Worm (Caenorhabditis elegans): ENCODE results near the gene C31A11.13.

DNA sequence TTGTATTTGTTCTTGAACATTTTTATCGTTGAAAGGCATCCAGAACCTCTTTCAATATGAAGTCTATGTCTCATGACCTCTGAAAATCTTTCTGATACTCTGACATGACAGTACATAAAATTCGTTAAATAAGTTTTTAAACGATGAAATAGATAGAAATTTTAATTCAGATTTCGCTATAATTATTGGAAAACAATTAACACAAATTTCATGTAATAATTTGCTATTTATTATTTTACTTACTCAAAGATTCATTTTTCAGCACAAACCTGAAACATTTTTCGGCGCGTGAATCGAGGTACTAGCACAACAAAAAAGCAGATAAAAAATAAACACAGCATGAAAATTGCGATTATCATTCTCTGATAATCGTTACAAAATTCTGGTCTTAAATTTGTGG, 35.8 kb downstream of the C31A11.13 start, which contains the start of gene T13F3.4:
- TF ChIP-seq nhr-41 (GFP tag; IDR thresholded peaks at IDR 0.05), result no peak
- TF ChIP-seq hlh-30 (tag; optimal IDR thresholded peaks at IDR 0.05; ENCODE audit: insufficient read depth), result no peak
- TF ChIP-seq lin-13 (GFP tag; optimal IDR thresholded peaks at IDR 0.05), result no peak
- no peak for TF ChIP-seq mep-1 (tag; optimal IDR thresholded peaks at IDR 0.05)
- TF ChIP-seq daf-16 (GFP tag; optimal IDR thresholded peaks at IDR 0.05), result no peak
- TF ChIP-seq daf-16 (tag; optimal IDR thresholded peaks at IDR 0.05), result no peak
- no peak for TF ChIP-seq snpc-4 (tag; optimal IDR thresholded peaks at IDR 0.05)
- no peak for TF ChIP-seq ama-1 (optimal IDR thresholded peaks at IDR 0.05)
- no peak for TF ChIP-seq unc-39 (tag; optimal IDR thresholded peaks at IDR 0.05)
- TF ChIP-seq nhr-25 (tag; optimal IDR thresholded peaks at IDR 0.05; ENCODE audit: borderline replicate concordance, insufficient read depth), result no peak
- no peak for TF ChIP-seq ztf-11 (tag; optimal IDR thresholded peaks at IDR 0.05)
- TF ChIP-seq ZK546.5 (tag; optimal IDR thresholded peaks at IDR 0.05), result no peak
